Worm (Caenorhabditis elegans) whole organism, mixed stage, embryonic: ENCODE measurements around the gene K04H4.5.

Experiments
- nhr-2 ChIP-seq: fragments of 150-350 bp; optimal IDR thresholded peaks from 2 replicates; lab custom pipeline; 2014; ENCODE audit warnings: missing biosample characterization, missing genetic modification characterization
- sptf-1 ChIP-seq: sonication (generic microtip); optimal IDR thresholded peaks from 2 replicates; lab custom pipeline; 2017; ENCODE audit warnings: mild to moderate bottlenecking, missing genetic modification characterization, moderate library complexity, missing compliant biosample characterization
- unc-120 ChIP-seq: sonication (generic microtip); optimal IDR thresholded peaks from 2 replicates; lab custom pipeline; 2017; ENCODE audit warnings: missing genetic modification characterization, missing compliant biosample characterization; ENCODE audit not compliant: poor library complexity, severe bottlenecking

- TF ChIP-seq unc-120 (tag; lab: Kevin White, UChicago) (no peak), nhr-2 (no peak), sptf-1 (tag; lab: Kevin White, UChicago) (no peak)
Measured at ce11 chrIII:9361228-9361627, 2.1 kb downstream of the K04H4.5 start, which contains the start of gene flp-25.
